Fruit fly (Drosophila melanogaster): ENCODE results near the gene Dnaaf5.

Dnaaf5 gene

dm6 chr3R:14351418-14351817, 10.2 kb downstream of the Dnaaf5 start (continued):
- no peak for TF ChIP-seq CG11723 (GFP tag; optimal IDR thresholded peaks at IDR 0.05)
- TF ChIP-seq luna (GFP tag; optimal IDR thresholded peaks at IDR 0.05) = no peak
- TF ChIP-seq CG6272 (GFP tag; IDR thresholded peaks at IDR 0.05) = no peak
- TF ChIP-seq CG8924 (tag; optimal IDR thresholded peaks at IDR 0.05) = peak; percentile 42
- no peak for TF ChIP-seq CG5953 (GFP tag; IDR thresholded peaks at IDR 0.05)
- TF ChIP-seq Optix (GFP tag; IDR thresholded peaks at IDR 0.05) = no peak
- TF ChIP-seq gsb-n (tag; optimal IDR thresholded peaks at IDR 0.05) = peak; percentile 10
- peak; percentile 20 for TF ChIP-seq bcd (GFP tag; optimal IDR thresholded peaks at IDR 0.05)
- TF ChIP-seq gem (tag; optimal IDR thresholded peaks at IDR 0.05) = peak; percentile 60
- TF ChIP-seq lilli (GFP tag; optimal IDR thresholded peaks at IDR 0.05) = peak; percentile 47
- TF ChIP-seq Nf-YB (GFP tag; optimal IDR thresholded peaks at IDR 0.05) = no peak
- peak; percentile 42 for TF ChIP-seq Oli (tag; optimal IDR thresholded peaks at IDR 0.05)
- no peak for TF ChIP-seq CG13624 (GFP tag; optimal IDR thresholded peaks at IDR 0.05)
- TF ChIP-seq dysf (GFP tag; IDR thresholded peaks at IDR 0.05) = 0 out of 3 replicates have a peak, but pooled peaks have one; percentile 20
- peak in 1 of 2 experiments; percentile 57 for TF ChIP-seq bsh (GFP tag; optimal IDR thresholded peaks at IDR 0.05)
- TF ChIP-seq sc (optimal IDR thresholded peaks at IDR 0.05) = no peak
- peak; percentile 23 for TF ChIP-seq sc (GFP tag; optimal IDR thresholded peaks at IDR 0.05)
- TF ChIP-seq Lhr (GFP tag; optimal IDR thresholded peaks at IDR 0.05) = no peak
- TF ChIP-seq NfI (GFP tag; optimal IDR thresholded peaks at IDR 0.05) = peak; percentile 15
- peak; percentile 70 for TF ChIP-seq sens (GFP tag)
- TF ChIP-seq emc (GFP tag; optimal IDR thresholded peaks at IDR 0.05) = no peak
- TF ChIP-seq Hr51 (GFP tag; optimal IDR thresholded peaks at IDR 0.05) = peak in 1 of 2 experiments; percentile 66
- peak; percentile 68 for TF ChIP-seq row (GFP tag; IDR thresholded peaks at IDR 0.05)
- peak; percentile 6 for TF ChIP-seq CG5180 (GFP tag; optimal IDR thresholded peaks at IDR 0.05)
- TF ChIP-seq scrt (GFP tag; optimal IDR thresholded peaks at IDR 0.05) = peak; percentile 9
- TF ChIP-seq hkb (optimal IDR thresholded peaks at IDR 0.05) = no peak
- 0 out of 2 replicates have a peak, but pooled peaks have one; percentile 15 for TF ChIP-seq hkb (GFP tag; IDR thresholded peaks at IDR 0.05)
- TF ChIP-seq ci (GFP tag; IDR thresholded peaks at IDR 0.05) = no peak
- TF ChIP-seq Jarid2 (GFP tag; optimal IDR thresholded peaks at IDR 0.05) = no peak
- TF ChIP-seq pfk (GFP tag; optimal IDR thresholded peaks at IDR 0.05) = no peak
- peak; percentile 54; the same call in 2 of the 3 replicates for TF ChIP-seq CG17361 (GFP tag; IDR thresholded peaks at IDR 0.05)
- peak; percentile 31 for TF ChIP-seq HHEX (GFP tag; optimal IDR thresholded peaks at IDR 0.05)
- peak; percentile 17; the same call in 1 of the 2 replicates for TF ChIP-seq slbo (GFP tag; IDR thresholded peaks at IDR 0.05)
- TF ChIP-seq CG17359 (tag; optimal IDR thresholded peaks at IDR 0.05) = peak; percentile 46
- TF ChIP-seq CG13123 (GFP tag; optimal IDR thresholded peaks at IDR 0.05) = no peak
- TF ChIP-seq stc (GFP tag; IDR thresholded peaks at IDR 0.05) = 0 out of 2 replicates have a peak, but pooled peaks have one; percentile 10
- no peak for TF ChIP-seq D (optimal IDR thresholded peaks at IDR 0.05)
- peak; percentile 13 for TF ChIP-seq D (GFP tag; optimal IDR thresholded peaks at IDR 0.05)
- no peak for TF ChIP-seq fru (optimal IDR thresholded peaks at IDR 0.05)
- no peak for TF ChIP-seq bowl (GFP tag; IDR thresholded peaks at IDR 0.05)
- TF ChIP-seq E2f2 (GFP tag; IDR thresholded peaks at IDR 0.05) = no peak
- TF ChIP-seq Chrac-16 (GFP tag; optimal IDR thresholded peaks at IDR 0.05) = peak; percentile 3
- TF ChIP-seq CG2116 (GFP tag; optimal IDR thresholded peaks at IDR 0.05) = no peak
- peak; percentile 56 for TF ChIP-seq Sox102F (GFP tag; optimal IDR thresholded peaks at IDR 0.05)
- no peak for TF ChIP-seq crc (GFP tag; optimal IDR thresholded peaks at IDR 0.05)
- TF ChIP-seq Ssrp (tag; optimal IDR thresholded peaks at IDR 0.05) = peak; percentile 22
- peak; percentile 16 for TF ChIP-seq CG14710 (tag; optimal IDR thresholded peaks at IDR 0.05)
- peak; percentile 11 for TF ChIP-seq az2 (GFP tag; optimal IDR thresholded peaks at IDR 0.05)
- TF ChIP-seq Hand (GFP tag; optimal IDR thresholded peaks at IDR 0.05) = peak; percentile 50
- TF ChIP-seq tin (GFP tag; optimal IDR thresholded peaks at IDR 0.05) = no peak
- TF ChIP-seq lola (GFP tag; optimal IDR thresholded peaks at IDR 0.05) = peak in 1 of 3 experiments; percentile 10
